Fruit fly (Drosophila melanogaster): ENCODE measurements around the gene CG34367.

CG34367 gene

DNA sequence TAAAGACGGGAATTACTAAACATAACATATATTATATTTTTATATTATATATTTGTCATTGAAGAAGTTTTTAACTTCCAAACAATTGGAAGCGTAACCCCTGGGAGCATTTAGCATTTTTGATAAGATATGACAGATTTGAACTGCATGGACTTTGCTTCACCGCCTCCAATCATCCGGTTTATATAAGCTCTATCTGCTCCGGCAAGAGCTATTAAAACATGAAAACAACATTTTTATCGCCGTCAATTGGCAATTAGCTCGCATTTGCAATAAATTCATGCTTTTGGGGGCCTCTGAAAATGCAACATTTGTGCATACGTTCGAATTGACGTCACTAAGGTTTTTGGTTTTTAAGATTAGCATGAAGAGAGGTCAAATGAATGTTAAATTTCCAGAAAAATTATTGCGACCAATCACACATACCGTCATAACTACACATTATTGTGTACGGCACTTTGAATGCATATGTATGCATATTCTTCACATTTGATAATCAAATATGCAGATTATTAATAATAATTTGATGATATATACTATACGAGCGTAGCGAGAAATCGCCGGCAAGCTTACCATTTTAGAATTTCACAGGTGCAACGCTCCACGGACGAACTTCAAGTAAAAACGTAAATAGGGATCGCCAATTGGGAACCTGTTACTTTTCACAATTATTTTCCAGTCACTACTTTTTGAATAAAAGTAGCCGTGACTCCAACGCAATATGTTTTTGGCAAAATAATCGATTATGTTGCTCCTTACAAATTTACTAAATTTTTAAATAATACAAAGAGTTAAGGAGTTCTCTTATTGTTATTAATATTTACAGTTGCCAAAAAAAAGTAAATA is 42.2 kb upstream of the CG34367 start, which contains the start of gene Mdh1:
Mdh1 (minus strand) TSS at position 691 of the 846 bp plus-strand sequence.
- TF ChIP-seq Med (GFP tag) (peak; percentile 62), ewg (GFP tag; optimal IDR thresholded peaks at IDR 0.05) (no peak), Dref (GFP tag; IDR thresholded peaks at IDR 0.05) (peak; percentile 58), Dp (GFP tag; optimal IDR thresholded peaks at IDR 0.05) (peak; percentile 1), CG15514 (GFP tag; optimal IDR thresholded peaks at IDR 0.05) (peak; percentile 72), unc-4 (GFP tag; IDR thresholded peaks at IDR 0.05; ENCODE audit: partially characterized antibody) (no peak), repo (GFP tag; optimal IDR thresholded peaks at IDR 0.05) (no peak), sens (GFP tag) (peak; percentile 75), Camta (GFP tag; optimal IDR thresholded peaks at IDR 0.05) (no peak), stwl (tag; optimal IDR thresholded peaks at IDR 0.05) (peak; percentile 11), klu (GFP tag; IDR thresholded peaks at IDR 0.05) (no peak), CG5180 (GFP tag; optimal IDR thresholded peaks at IDR 0.05) (no peak), CG34376 (GFP tag; optimal IDR thresholded peaks at IDR 0.05) (peak; percentile 37), CG9215 (GFP tag; IDR thresholded peaks at IDR 0.05) (no peak), Opbp (GFP tag; IDR thresholded peaks at IDR 0.05; ENCODE audit: partially characterized antibody) (0 out of 3 replicates have a peak, but pooled peaks have one; percentile 27), eve (GFP tag; optimal IDR thresholded peaks at IDR 0.05) (peak in 1 of 2 experiments; percentile 67), insv (GFP tag; optimal IDR thresholded peaks at IDR 0.05) (peak in 1 of 2 experiments; percentile 43), MESR4 (GFP tag; optimal IDR thresholded peaks at IDR 0.05) (peak; percentile 70), Pdp1 (GFP tag; optimal IDR thresholded peaks at IDR 0.05) (peak in 1 of 2 experiments; percentile 88), CG30403 (GFP tag; optimal IDR thresholded peaks at IDR 0.05) (no peak), CG12299 (tag; optimal IDR thresholded peaks at IDR 0.05) (no peak), Scr (GFP tag; IDR thresholded peaks at IDR 0.05; ENCODE audit: partially characterized antibody) (0 out of 2 replicates have a peak, but pooled peaks have one; percentile 35), Mad (GFP tag; optimal IDR thresholded peaks at IDR 0.05) (no peak), CG12391 (tag; optimal IDR thresholded peaks at IDR 0.05) (peak; percentile 40), bbx (GFP tag; IDR thresholded peaks at IDR 0.05; ENCODE audit: partially characterized antibody) (peak; percentile 34; the same call in 1 of the 2 replicates), az2 (GFP tag; optimal IDR thresholded peaks at IDR 0.05) (peak; percentile 8), CG31441 (GFP tag; IDR thresholded peaks at IDR 0.05) (peak; percentile 97), ci (GFP tag; IDR thresholded peaks at IDR 0.05) (no peak), Elba2 (GFP tag; optimal IDR thresholded peaks at IDR 0.05) (peak; percentile 92), chinmo (GFP tag; IDR thresholded peaks at IDR 0.05; ENCODE audit: partially characterized antibody) (0 out of 4 replicates have a peak, but pooled peaks have one; percentile 13), fd64A (GFP tag; optimal IDR thresholded peaks at IDR 0.05) (no peak), vvl (GFP tag; IDR thresholded peaks at IDR 0.05) (peak; percentile 7; the same call in 1 of the 2 replicates), Nf-YB (GFP tag; optimal IDR thresholded peaks at IDR 0.05) (peak; percentile 6), MTF-1 (GFP tag; optimal IDR thresholded peaks at IDR 0.05; ENCODE audit: borderline replicate concordance) (no peak), Dll (GFP tag; IDR thresholded peaks at IDR 0.05; ENCODE audit: partially characterized antibody) (no peak), CG34422 (GFP tag; IDR thresholded peaks at IDR 0.05) (peak; percentile 53; the same call in 1 of the 3 replicates), ERR (GFP tag; optimal IDR thresholded peaks at IDR 0.05) (peak; percentile 91), CG3995 (GFP tag; optimal IDR thresholded peaks at IDR 0.05) (peak; percentile 99), phol (tag; optimal IDR thresholded peaks at IDR 0.05) (peak; percentile 25), nerfin-2 (GFP tag; IDR thresholded peaks at IDR 0.05; ENCODE audit: partially characterized antibody) (no peak), Sry-δ (GFP tag; optimal IDR thresholded peaks at IDR 0.05) (peak; percentile 53), CG17186 (GFP tag; optimal IDR thresholded peaks at IDR 0.05) (peak; percentile 35), corto (GFP tag; optimal IDR thresholded peaks at IDR 0.05) (peak; percentile 34), CG11560 (tag; IDR thresholded peaks at IDR 0.05) (peak; percentile 97), fu2 (GFP tag; optimal IDR thresholded peaks at IDR 0.05) (no peak), nom (GFP tag; optimal IDR thresholded peaks at IDR 0.05) (peak; percentile 52), exex (tag; optimal IDR thresholded peaks at IDR 0.05) (peak; percentile 19)

Measured in whole organism, embryonic.